Worm (Caenorhabditis elegans): ENCODE measurements around the gene F42E11.3.

F42E11.3 gene

ce11 chrX:11339375-11339924 is 36.0 kb downstream of the F42E11.3 start, which contains the start of gene aco-1 (continued):
- no peak for TF ChIP-seq Y5F2A.4 (GFP tag; optimal IDR thresholded peaks at IDR 0.05)
- no peak; the same call in 1 of the 2 replicates for TF ChIP-seq hmg-1.1 (GFP tag; IDR thresholded peaks at IDR 0.05)
- peak in 1 of 2 experiments; percentile 13 for TF ChIP-seq mdl-1 (tag; optimal IDR thresholded peaks at IDR 0.05)
- TF ChIP-seq unc-130 (GFP tag; optimal IDR thresholded peaks at IDR 0.05), result no peak
- TF ChIP-seq mxl-2 (GFP tag; conservative IDR thresholded peaks at IDR 0.05), result no peak
- TF ChIP-seq ceh-20 (GFP tag; IDR thresholded peaks at IDR 0.05), result no peak
- TF ChIP-seq F44E2.7 (GFP tag; IDR thresholded peaks at IDR 0.05), result no peak
- TF ChIP-seq mes-2 (tag; optimal IDR thresholded peaks at IDR 0.05; ENCODE audit: poor library complexity, severe bottlenecking), result no peak
- no peak for TF ChIP-seq nhr-111 (GFP tag; optimal IDR thresholded peaks at IDR 0.05)
- TF ChIP-seq mxl-3 (GFP tag; optimal IDR thresholded peaks at IDR 0.05), result peak; percentile 14
- peak; percentile 53 for TF ChIP-seq dmd-6 (GFP tag; IDR thresholded peaks at IDR 0.05)
- peak in 1 of 2 experiments; percentile 68 for TF ChIP-seq unc-62 (GFP tag; optimal IDR thresholded peaks at IDR 0.05 in 1 of 2)
- TF ChIP-seq unc-62 (tag; optimal IDR thresholded peaks at IDR 0.05), result no peak
- no peak for TF ChIP-seq F26F4.8 (GFP tag; conservative IDR thresholded peaks at IDR 0.05)
- no peak for TF ChIP-seq ceh-62 (tag; optimal IDR thresholded peaks at IDR 0.05)
- TF ChIP-seq tag-97 (GFP tag; IDR thresholded peaks at IDR 0.05), result no peak
- no peak for TF ChIP-seq dpl-1 (GFP tag; optimal IDR thresholded peaks at IDR 0.05)
- TF ChIP-seq aly-2 (tag; optimal IDR thresholded peaks at IDR 0.05), result no peak
- peak; percentile 83 for TF ChIP-seq aha-1 (tag)
- TF ChIP-seq F10B5.3 (tag; optimal IDR thresholded peaks at IDR 0.05), result no peak
- no peak for TF ChIP-seq saeg-2 (GFP tag; IDR thresholded peaks at IDR 0.05)
- TF ChIP-seq egl-27 (tag; optimal IDR thresholded peaks at IDR 0.05), result no peak
- TF ChIP-seq ZK337.2 (GFP tag; IDR thresholded peaks at IDR 0.05), result no peak
- no peak for TF ChIP-seq daf-8 (GFP tag; IDR thresholded peaks at IDR 0.05)
- peak; percentile 27 for TF ChIP-seq mep-1 (tag; optimal IDR thresholded peaks at IDR 0.05)
- TF ChIP-seq daf-16 (GFP tag; optimal IDR thresholded peaks at IDR 0.05), result no peak
- TF ChIP-seq daf-16 (tag; optimal IDR thresholded peaks at IDR 0.05), result peak; percentile 72
- TF ChIP-seq ces-1 (GFP tag; optimal IDR thresholded peaks at IDR 0.05), result no peak
- TF ChIP-seq nhr-41 (GFP tag; IDR thresholded peaks at IDR 0.05), result no peak
- TF ChIP-seq Y75B8A.6 (GFP tag; IDR thresholded peaks at IDR 0.05), result no peak
- no peak for TF ChIP-seq arid-1 (GFP tag; conservative IDR thresholded peaks at IDR 0.05)
- no peak for TF ChIP-seq zfp-2 (tag; optimal IDR thresholded peaks at IDR 0.05)
- no peak for TF ChIP-seq lin-1 (GFP tag; IDR thresholded peaks at IDR 0.05)
- TF ChIP-seq ama-1 (optimal IDR thresholded peaks at IDR 0.05), result no peak
- no peak for TF ChIP-seq zfp-3 (GFP tag; conservative IDR thresholded peaks at IDR 0.05)
- TF ChIP-seq dve-1 (tag; optimal IDR thresholded peaks at IDR 0.05; ENCODE audit: insufficient read depth), result peak; percentile 60
- peak; percentile 16 for TF ChIP-seq pqm-1 (tag; optimal IDR thresholded peaks at IDR 0.05)
- TF ChIP-seq ZK546.5 (tag; optimal IDR thresholded peaks at IDR 0.05), result no peak
- no peak for TF ChIP-seq zip-2 (tag; optimal IDR thresholded peaks at IDR 0.05)
- TF ChIP-seq R02D3.7 (tag; optimal IDR thresholded peaks at IDR 0.05), result no peak
- TF ChIP-seq pha-4 (GFP tag; IDR thresholded peaks at IDR 0.05), result no peak
- no peak for TF ChIP-seq pha-4 (tag; optimal IDR thresholded peaks at IDR 0.05)
- no peak for TF ChIP-seq skn-1 (tag; optimal IDR thresholded peaks at IDR 0.05)
- no peak for TF ChIP-seq ceh-44 (GFP tag; IDR thresholded peaks at IDR 0.05)
- TF ChIP-seq snpc-4 (tag; optimal IDR thresholded peaks at IDR 0.05), result no peak
- no peak for TF ChIP-seq dmd-9 (GFP tag; IDR thresholded peaks at IDR 0.05)
- TF ChIP-seq snpc-1.2 (GFP tag; IDR thresholded peaks at IDR 0.05), result no peak
- 0 out of 2 replicates have a peak, but pooled peaks have one; percentile 19 for TF ChIP-seq nhr-42 (GFP tag; IDR thresholded peaks at IDR 0.05)
- TF ChIP-seq lin-39 (tag; optimal IDR thresholded peaks at IDR 0.05), result no peak
- no peak for TF ChIP-seq jun-1 (tag; optimal IDR thresholded peaks at IDR 0.05)
- TF ChIP-seq dmd-8 (GFP tag; IDR thresholded peaks at IDR 0.05), result no peak
- TF ChIP-seq lsy-2 (tag; optimal IDR thresholded peaks at IDR 0.05), result no peak
- no peak for TF ChIP-seq sdz-12 (GFP tag; optimal IDR thresholded peaks at IDR 0.05)
